Worm (Caenorhabditis elegans) whole organism, L3 larva: ENCODE measurements around the gene F26D2.10.

Source experiments
- ceh-82 ChIP-seq: fragments of 150-350 bp; optimal IDR thresholded peaks from 2 replicates; lab custom pipeline; 2014; ENCODE audit warnings: missing biosample characterization, missing genetic modification characterization
- nhr-12 ChIP-seq: fragments of 150-350 bp; optimal IDR thresholded peaks from 2 replicates; lab custom pipeline; 2014; ENCODE audit warnings: missing biosample characterization, missing genetic modification characterization
- nhr-77 ChIP-seq: fragments of 150-350 bp; optimal IDR thresholded peaks from 2 replicates; lab custom pipeline; 2014; ENCODE audit warnings: missing biosample characterization, missing genetic modification characterization
- snpc-4 ChIP-seq: fragments of 150-350 bp; optimal IDR thresholded peaks from 2 replicates; lab custom pipeline; 2014; ENCODE audit warnings: missing biosample characterization, missing genetic modification characterization
- unc-39 ChIP-seq: sonication (generic microtip); optimal IDR thresholded peaks from 4 replicates; lab custom pipeline; 2017; ENCODE audit warnings: missing biosample characterization, missing genetic modification characterization

ce11 chrV:16470916-16471315 is 41.5 kb upstream of the F26D2.10 start, which contains the start of gene srh-138:
- TF ChIP-seq unc-39 (tag; lab: Kevin White, UChicago) = no peak
- TF ChIP-seq snpc-4 (tag; lab: Kevin White, UChicago) = no peak
- TF ChIP-seq ceh-82 = no peak
- TF ChIP-seq nhr-12 = no peak
- TF ChIP-seq nhr-77 (tag; lab: Kevin White, UChicago) = no peak
